3 worm cellular contexts compared by ENCODE assay signal in the genomic region with DNA sequence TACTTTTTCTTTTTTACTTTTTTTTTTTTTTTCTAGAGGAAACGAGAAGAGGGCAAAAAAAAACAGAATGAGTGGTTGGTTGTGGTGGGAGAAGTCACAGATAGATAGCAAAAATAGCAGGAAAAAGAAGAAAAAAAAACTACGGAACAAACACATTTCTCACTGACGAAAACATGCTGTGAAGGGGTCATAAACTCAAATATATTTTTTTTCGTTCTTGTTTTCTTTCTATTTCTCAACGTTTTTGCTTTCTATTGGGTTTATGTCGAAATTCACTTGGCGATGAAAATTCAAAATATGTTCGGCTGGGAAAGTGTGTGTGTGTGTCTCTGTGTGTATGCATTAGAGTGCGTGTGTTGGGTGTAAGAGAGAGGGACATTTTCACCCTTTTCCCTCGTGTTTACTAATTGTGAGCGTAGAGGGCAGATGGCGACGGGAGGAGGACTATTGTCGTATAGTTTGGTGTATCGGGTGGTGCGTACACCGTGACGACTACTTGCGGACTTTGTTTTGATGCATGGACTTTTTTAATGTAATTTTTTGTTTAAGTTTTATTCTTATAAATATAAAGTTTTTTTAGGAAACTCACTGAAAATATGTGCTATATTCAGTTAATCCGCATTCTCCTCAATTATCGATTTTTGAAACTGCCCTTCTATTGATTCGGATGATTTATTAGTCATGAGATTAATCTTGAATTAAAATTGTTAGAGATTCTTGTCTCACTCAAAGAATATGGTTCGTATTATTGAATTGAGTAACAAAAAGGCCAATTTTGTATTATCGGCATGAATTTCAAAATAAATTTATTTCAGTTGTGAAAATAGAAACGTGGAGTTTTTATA.
A peak's percentile ranks its signal among the peaks of the same experiment; 100 is the strongest.
TF ChIP-seq lines count a peak whose summit lies in the region.

No protein-coding gene starts in this region.

TF ChIP-seq in whole organism, L1 larva, 84 proteins besides CTCF, POLR2A, EP300 and RAD21 (continued from another document and continues in another):
- TF ChIP-seq ceh-88 (GFP tag; IDR thresholded peaks at IDR 0.05; lab: Robert Waterston, UW) (no peak), lin-14 (GFP tag; optimal IDR thresholded peaks at IDR 0.05; lab: Kevin White, UChicago) (peak; percentile 87), nhr-71 (tag; optimal IDR thresholded peaks at IDR 0.05; lab: Kevin White, UChicago) (peak; percentile 69), fkh-4 (tag; optimal IDR thresholded peaks at IDR 0.05; lab: Kevin White, UChicago; ENCODE audit: borderline replicate concordance) (no peak), fkh-8 (tag; optimal IDR thresholded peaks at IDR 0.05; lab: Kevin White, UChicago) (peak; percentile 42), zip-4 (GFP tag; optimal IDR thresholded peaks at IDR 0.05; lab: Kevin White, UChicago) (no peak), xbp-1 (tag; optimal IDR thresholded peaks at IDR 0.05; lab: Kevin White, UChicago) (peak; percentile 57), nhr-237 (tag; optimal IDR thresholded peaks at IDR 0.05; lab: Kevin White, UChicago) (no peak), blmp-1 (tag; optimal IDR thresholded peaks at IDR 0.05; lab: Kevin White, UChicago) (peak; percentile 88), dpl-1 (GFP tag; optimal IDR thresholded peaks at IDR 0.05; lab: Kevin White, UChicago) (peak in 2 of 3 experiments; percentile 11 to 29), nhr-84 (tag; optimal IDR thresholded peaks at IDR 0.05; lab: Kevin White, UChicago) (no peak), swsn-7 (tag; optimal IDR thresholded peaks at IDR 0.05; lab: Kevin White, UChicago) (peak; percentile 71), unc-30 (tag; optimal IDR thresholded peaks at IDR 0.05; lab: Kevin White, UChicago) (no peak), zag-1 (tag; optimal IDR thresholded peaks at IDR 0.05; lab: Kevin White, UChicago) (no peak), ces-1 (GFP tag; optimal IDR thresholded peaks at IDR 0.05; lab: Kevin White, UChicago) (no peak), nhr-85 (tag; lab: Kevin White, UChicago) (peak; percentile 73), ceh-82 (tag; optimal IDR thresholded peaks at IDR 0.05; lab: Kevin White, UChicago) (peak in 2 of 3 experiments; percentile 42 to 48), ets-5 (GFP tag; IDR thresholded peaks at IDR 0.05; lab: Robert Waterston, UW) (no peak), nhr-76 (tag; optimal IDR thresholded peaks at IDR 0.05; lab: Kevin White, UChicago) (no peak), sup-37 (GFP tag; optimal IDR thresholded peaks at IDR 0.05; lab: Kevin White, UChicago) (no peak), ztf-11 (tag; optimal IDR thresholded peaks at IDR 0.05; lab: Kevin White, UChicago) (no peak), F16B12.6 (tag; optimal IDR thresholded peaks at IDR 0.05; lab: Kevin White, UChicago) (peak; percentile 86), ztf-4 (tag; optimal IDR thresholded peaks at IDR 0.05; lab: Kevin White, UChicago) (peak; percentile 11), snpc-4 (tag; optimal IDR thresholded peaks at IDR 0.05; lab: Kevin White, UChicago) (no peak), hpl-2 (GFP tag; optimal IDR thresholded peaks at IDR 0.05; lab: Kevin White, UChicago) (no peak), mep-1 (tag; optimal IDR thresholded peaks at IDR 0.05; lab: Kevin White, UChicago) (peak; percentile 66), nhr-90 (tag; optimal IDR thresholded peaks at IDR 0.05; lab: Kevin White, UChicago; ENCODE audit: poor library complexity) (peak; percentile 34), ceh-90 (tag; optimal IDR thresholded peaks at IDR 0.05; lab: Kevin White, UChicago) (no peak), aha-1 (tag; optimal IDR thresholded peaks at IDR 0.05; lab: Kevin White, UChicago) (no peak), nhr-77 (tag; optimal IDR thresholded peaks at IDR 0.05; lab: Kevin White, UChicago) (no peak), unc-98 (GFP tag; IDR thresholded peaks at IDR 0.05; lab: Robert Waterston, UW) (no peak), egl-13 (tag; optimal IDR thresholded peaks at IDR 0.05; lab: Kevin White, UChicago) (peak; percentile 59), lsy-2 (tag; optimal IDR thresholded peaks at IDR 0.05; lab: Kevin White, UChicago) (peak; percentile 47 to 68), fkh-10 (GFP tag; optimal IDR thresholded peaks at IDR 0.05; lab: Kevin White, UChicago) (no peak), Y116A8C.19 (tag; optimal IDR thresholded peaks at IDR 0.05; lab: Kevin White, UChicago; ENCODE audit: borderline replicate concordance) (no peak), unc-86 (tag; optimal IDR thresholded peaks at IDR 0.05; lab: Kevin White, UChicago) (peak; percentile 41), snu-23 (GFP tag; optimal IDR thresholded peaks at IDR 0.05; lab: Kevin White, UChicago) (peak; percentile 77), ama-1 (optimal IDR thresholded peaks at IDR 0.05; lab: Kevin White, UChicago) (peak; percentile 33), jun-1 (tag; optimal IDR thresholded peaks at IDR 0.05; lab: Kevin White, UChicago) (peak; percentile 10), lin-35 (GFP tag; optimal IDR thresholded peaks at IDR 0.05; lab: Kevin White, UChicago) (peak; percentile 60 to 64), nhr-47 (tag; optimal IDR thresholded peaks at IDR 0.05; lab: Kevin White, UChicago) (peak; percentile 60)

TF ChIP-seq in whole organism, L3 larva, 47 proteins besides CTCF, POLR2A, EP300 and RAD21 (continued from another document):
- TF ChIP-seq daf-12 (tag; optimal IDR thresholded peaks at IDR 0.05; lab: Kevin White, UChicago) = no peak
- no peak for TF ChIP-seq nhr-11 (tag; optimal IDR thresholded peaks at IDR 0.05; lab: Kevin White, UChicago)
- no peak for TF ChIP-seq nhr-237 (tag; optimal IDR thresholded peaks at IDR 0.05; lab: Kevin White, UChicago)
- peak; percentile 27 for TF ChIP-seq snpc-4 (tag; optimal IDR thresholded peaks at IDR 0.05; lab: Kevin White, UChicago)
- peak; percentile 37 for TF ChIP-seq lin-15B (tag; optimal IDR thresholded peaks at IDR 0.05; lab: Kevin White, UChicago)
- TF ChIP-seq ceh-16 (tag; optimal IDR thresholded peaks at IDR 0.05; lab: Kevin White, UChicago) = no peak
- no peak for TF ChIP-seq nhr-23 (tag; optimal IDR thresholded peaks at IDR 0.05; lab: Kevin White, UChicago)
- TF ChIP-seq R02D3.7 (tag; optimal IDR thresholded peaks at IDR 0.05; lab: Kevin White, UChicago) = no peak
- no peak for TF ChIP-seq ceh-9 (tag; optimal IDR thresholded peaks at IDR 0.05; lab: Kevin White, UChicago)
- TF ChIP-seq unc-39 (tag; optimal IDR thresholded peaks at IDR 0.05; lab: Kevin White, UChicago) = no peak
- TF ChIP-seq zag-1 (tag; optimal IDR thresholded peaks at IDR 0.05; lab: Kevin White, UChicago) = no peak
- TF ChIP-seq hmg-11 (tag; optimal IDR thresholded peaks at IDR 0.05; lab: Kevin White, UChicago) = peak; percentile 84
- TF ChIP-seq elt-3 (tag; optimal IDR thresholded peaks at IDR 0.05; lab: Kevin White, UChicago) = no peak
- TF ChIP-seq ztf-11 (tag; optimal IDR thresholded peaks at IDR 0.05; lab: Kevin White, UChicago) = no peak
- peak; percentile 80 for TF ChIP-seq pha-4 (tag; optimal IDR thresholded peaks at IDR 0.05; lab: Kevin White, UChicago)
- TF ChIP-seq nhr-43 (tag; optimal IDR thresholded peaks at IDR 0.05; lab: Kevin White, UChicago; ENCODE audit: poor library complexity, severe bottlenecking) = no peak
- TF ChIP-seq nfya-1 (tag; optimal IDR thresholded peaks at IDR 0.05; lab: Kevin White, UChicago; ENCODE audit: insufficient read depth) = peak; percentile 68

TF ChIP-seq in whole organism, young adult, 124 proteins besides CTCF, POLR2A, EP300 and RAD21 (continued from another document):
- no peak for TF ChIP-seq madf-6 (GFP tag; IDR thresholded peaks at IDR 0.05; lab: Robert Waterston, UW)
- TF ChIP-seq let-607 (tag; optimal IDR thresholded peaks at IDR 0.05; lab: Kevin White, UChicago) = no peak
- no peak for TF ChIP-seq F55B11.4 (tag; optimal IDR thresholded peaks at IDR 0.05; lab: Kevin White, UChicago; ENCODE audit: borderline replicate concordance, insufficient read depth)
- TF ChIP-seq nhr-90 (tag; optimal IDR thresholded peaks at IDR 0.05; lab: Kevin White, UChicago) = no peak
- TF ChIP-seq pha-4 (tag; optimal IDR thresholded peaks at IDR 0.05; lab: Kevin White, UChicago) = no peak
- no peak for TF ChIP-seq Y53F4B.3 (GFP tag; IDR thresholded peaks at IDR 0.05; lab: Robert Waterston, UW)
- no peak for TF ChIP-seq C06A6.2 (GFP tag; conservative IDR thresholded peaks at IDR 0.05; lab: Robert Waterston, UW)
- TF ChIP-seq efl-1 (GFP tag; optimal IDR thresholded peaks at IDR 0.05; lab: Kevin White, UChicago) = no peak
- no peak for TF ChIP-seq F57A8.1 (GFP tag; optimal IDR thresholded peaks at IDR 0.05; lab: Kevin White, UChicago)
- no peak for TF ChIP-seq pbrm-1 (GFP tag; IDR thresholded peaks at IDR 0.05; lab: Robert Waterston, UW)
- TF ChIP-seq sptf-2 (GFP tag; optimal IDR thresholded peaks at IDR 0.05; lab: Kevin White, UChicago) = no peak
- no peak for TF ChIP-seq hrde-1 (tag; optimal IDR thresholded peaks at IDR 0.05; lab: Kevin White, UChicago; ENCODE audit: borderline replicate concordance)
- no peak for TF ChIP-seq rpc-1 (optimal IDR thresholded peaks at IDR 0.05; lab: Kevin White, UChicago)
- no peak for TF ChIP-seq rpc-1 (tag; optimal IDR thresholded peaks at IDR 0.05; lab: Kevin White, UChicago)
- TF ChIP-seq snpc-3.4 (tag; optimal IDR thresholded peaks at IDR 0.05; lab: Kevin White, UChicago) = no peak
- no peak for TF ChIP-seq lir-1 (GFP tag; conservative IDR thresholded peaks at IDR 0.05; lab: Robert Waterston, UW)
- TF ChIP-seq mel-28 (tag; optimal IDR thresholded peaks at IDR 0.05; lab: Kevin White, UChicago; ENCODE audit: borderline replicate concordance) = no peak
- 0 out of 2 replicates have a peak, but pooled peaks have one; percentile 32 for TF ChIP-seq let-526 (GFP tag; IDR thresholded peaks at IDR 0.05; lab: Robert Waterston, UW)
- no peak for TF ChIP-seq egl-44 (GFP tag; IDR thresholded peaks at IDR 0.05; lab: Robert Waterston, UW)
- TF ChIP-seq nhr-179 (tag; optimal IDR thresholded peaks at IDR 0.05; lab: Kevin White, UChicago) = no peak
- TF ChIP-seq cebp-1 (GFP tag; IDR thresholded peaks at IDR 0.05; lab: Robert Waterston, UW) = no peak; the same call in 1 of the 2 replicates
- TF ChIP-seq cebp-1 (tag; optimal IDR thresholded peaks at IDR 0.05; lab: Kevin White, UChicago) = peak; percentile 87
- TF ChIP-seq Y56A3A.18 (GFP tag; IDR thresholded peaks at IDR 0.05; lab: Robert Waterston, UW) = no peak
- TF ChIP-seq B0336.3 (GFP tag; IDR thresholded peaks at IDR 0.05; lab: Robert Waterston, UW) = no peak
- no peak for TF ChIP-seq zim-3 (tag; optimal IDR thresholded peaks at IDR 0.05; lab: Kevin White, UChicago)
- no peak for TF ChIP-seq madf-10 (tag; optimal IDR thresholded peaks at IDR 0.05; lab: Kevin White, UChicago)
- no peak for TF ChIP-seq ccch-3 (GFP tag; optimal IDR thresholded peaks at IDR 0.05; lab: Kevin White, UChicago)
- TF ChIP-seq unc-130 (GFP tag; optimal IDR thresholded peaks at IDR 0.05; lab: Kevin White, UChicago) = no peak
- TF ChIP-seq lag-1 (GFP tag; IDR thresholded peaks at IDR 0.05; lab: Robert Waterston, UW) = no peak
